Worm (Caenorhabditis elegans) whole organism, early embryonic: ENCODE measurements around the gene Y53C12A.11.

Experiments used
- ama-1 ChIP-seq: fragments of 150-350 bp; optimal IDR thresholded peaks from 2 replicates; lab custom pipeline; 2014
- ceh-13 ChIP-seq: fragments of 200-800 bp; sonication (Bioruptor generic); optimal IDR thresholded peaks from 2 replicates; lab custom pipeline; 2018; ENCODE audit warnings: mild to moderate bottlenecking, missing genetic modification characterization, missing compliant biosample characterization
- flt-1 ChIP-seq: fragments of 200-800 bp; sonication (Bioruptor generic); IDR thresholded peaks from 2 replicates; pipeline ENCODE4 v1.3.6; 2022; ENCODE audit warnings: missing genetic modification characterization, missing compliant biosample characterization

DNA sequence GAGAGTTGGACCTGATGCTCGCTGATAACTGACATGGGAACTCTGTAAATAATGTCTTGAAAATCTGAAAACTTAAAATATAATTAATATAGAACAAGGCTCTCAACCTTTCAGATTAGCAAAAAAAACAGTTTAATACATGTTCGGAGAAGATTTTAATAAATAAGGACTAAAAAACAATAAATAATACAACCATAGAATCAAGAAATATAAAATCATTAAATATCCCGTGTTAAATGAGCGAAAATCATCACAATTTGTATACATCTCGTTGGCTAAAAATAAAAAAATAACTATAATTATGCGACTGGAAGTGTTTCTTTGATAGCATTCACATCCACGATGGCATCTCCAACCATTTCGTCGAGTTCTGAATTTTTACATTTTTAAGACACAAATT, 13.8 kb downstream of the Y53C12A.11 start, which contains the start of gene Y53C12A.10:
- TF ChIP-seq ama-1 (lab: Kevin White, UChicago) (no peak), flt-1 (GFP tag; lab: Robert Waterston, UW) (no peak), ceh-13 (GFP tag; lab: Kevin White, UChicago) (no peak)
